Fruit fly (Drosophila melanogaster): ENCODE data around the gene CG6686.

The CG6686 gene

DNA sequence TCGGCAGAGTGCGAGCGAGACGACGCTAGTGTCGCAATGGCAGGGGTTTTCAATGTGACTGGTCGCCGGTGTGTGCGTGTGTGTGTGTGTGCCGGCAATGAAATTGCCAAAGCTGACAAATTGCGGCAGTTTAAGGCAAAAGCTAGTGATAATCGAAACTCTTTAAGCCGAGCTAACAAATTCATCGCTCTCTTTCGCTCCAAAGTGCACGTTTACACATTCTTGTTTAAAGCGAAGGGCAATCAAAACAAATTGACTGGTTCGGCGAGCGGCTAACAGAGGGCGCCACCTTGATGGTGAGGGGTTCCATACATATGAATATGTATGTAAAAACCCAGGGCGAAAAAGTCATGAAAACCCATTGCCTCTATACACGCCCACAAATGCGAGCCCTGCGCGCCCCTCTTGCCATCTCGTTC lies 16.0 kb upstream of the CG6686 start (continued):
- no peak for TF ChIP-seq ttk (GFP tag; IDR thresholded peaks at IDR 0.05)
- TF ChIP-seq CG17359 (tag; optimal IDR thresholded peaks at IDR 0.05) = no peak
- TF ChIP-seq Fer2 (tag; optimal IDR thresholded peaks at IDR 0.05) = no peak
- TF ChIP-seq chn (GFP tag; optimal IDR thresholded peaks at IDR 0.05) = no peak
- TF ChIP-seq crc (GFP tag; optimal IDR thresholded peaks at IDR 0.05) = no peak
- no peak for TF ChIP-seq zfh1 (GFP tag; IDR thresholded peaks at IDR 0.05)
- no peak for TF ChIP-seq CG15696 (tag; optimal IDR thresholded peaks at IDR 0.05)
- TF ChIP-seq H15 (GFP tag; IDR thresholded peaks at IDR 0.05) = no peak
- TF ChIP-seq CG1832 (GFP tag; optimal IDR thresholded peaks at IDR 0.05) = peak; percentile 92
- peak; percentile 13 for TF ChIP-seq nmo (GFP tag; optimal IDR thresholded peaks at IDR 0.05)
- no peak for TF ChIP-seq CG3407 (GFP tag; optimal IDR thresholded peaks at IDR 0.05)
- no peak for TF ChIP-seq MESR4 (GFP tag; optimal IDR thresholded peaks at IDR 0.05)
- peak; percentile 57 for TF ChIP-seq Lhr (GFP tag; optimal IDR thresholded peaks at IDR 0.05)
- no peak for TF ChIP-seq phol (tag; optimal IDR thresholded peaks at IDR 0.05)
- TF ChIP-seq Ets65A (GFP tag) = peak; percentile 7
- TF ChIP-seq nerfin-1 (tag; optimal IDR thresholded peaks at IDR 0.05) = peak; percentile 67
- TF ChIP-seq dan (GFP tag; IDR thresholded peaks at IDR 0.05) = no peak
- peak; percentile 73 for TF ChIP-seq CG15479 (GFP tag; optimal IDR thresholded peaks at IDR 0.05)
- TF ChIP-seq jing (GFP tag; optimal IDR thresholded peaks at IDR 0.05) = peak; percentile 48
- no peak for TF ChIP-seq run (tag; optimal IDR thresholded peaks at IDR 0.05)
- TF ChIP-seq tin (GFP tag; optimal IDR thresholded peaks at IDR 0.05) = no peak
- no peak for TF ChIP-seq zen2 (GFP tag; IDR thresholded peaks at IDR 0.05; ENCODE audit: partially characterized antibody)
- TF ChIP-seq Nf-YC (tag; optimal IDR thresholded peaks at IDR 0.05) = peak; percentile 97
- TF ChIP-seq CG3163 (GFP tag; optimal IDR thresholded peaks at IDR 0.05) = peak; percentile 33
- TF ChIP-seq Abd-B (GFP tag; optimal IDR thresholded peaks at IDR 0.05) = peak; percentile 56
- no peak for TF ChIP-seq Hmr (GFP tag; optimal IDR thresholded peaks at IDR 0.05)

DNA sequence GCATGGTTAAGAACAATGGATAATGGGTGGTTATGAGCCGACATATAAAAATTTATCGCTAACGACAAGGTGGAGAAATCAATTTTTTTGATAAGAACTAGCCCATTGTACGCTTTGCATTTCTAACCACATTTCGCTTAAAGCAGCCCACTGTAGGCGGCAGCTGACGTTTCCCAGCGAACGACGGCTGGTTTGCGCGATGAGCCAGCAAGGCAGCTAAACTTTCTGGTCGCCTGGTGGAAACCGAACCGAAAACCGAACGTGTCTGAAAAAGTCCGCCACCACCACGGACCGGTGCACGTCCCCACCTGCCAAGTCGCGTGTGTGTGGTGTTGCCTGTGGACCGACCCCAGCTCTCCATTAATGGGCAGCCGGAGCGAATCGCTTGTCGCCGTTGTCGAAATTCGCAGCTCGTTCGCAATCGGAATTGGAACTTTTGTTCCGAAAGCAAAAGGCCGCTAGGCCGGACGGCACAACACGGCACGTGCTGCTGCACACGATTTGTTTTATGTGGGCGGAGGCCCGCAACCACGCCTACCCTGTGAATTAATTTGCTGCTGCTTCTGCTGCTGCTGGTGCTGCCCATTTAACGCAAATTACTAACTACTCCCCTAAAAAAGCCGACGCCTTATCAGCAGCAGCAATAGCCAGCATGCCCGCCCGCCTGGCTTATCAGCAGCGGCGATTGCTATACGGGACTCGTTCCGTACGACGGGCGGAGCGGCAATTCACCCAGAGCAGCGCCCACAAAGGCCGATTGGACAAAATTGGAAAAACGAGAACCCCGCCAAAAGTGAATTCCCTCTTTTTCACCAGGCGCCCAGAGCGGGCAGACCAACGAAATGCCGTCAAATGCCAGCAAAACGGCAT lies 15.3 kb upstream of the CG6686 start:
- TF ChIP-seq stc (GFP tag; IDR thresholded peaks at IDR 0.05) (no peak), CG7556 (GFP tag; optimal IDR thresholded peaks at IDR 0.05) (peak; percentile 3), Spps (tag; optimal IDR thresholded peaks at IDR 0.05) (no peak), CG1603 (tag; optimal IDR thresholded peaks at IDR 0.05) (peak; percentile 39), maf-S (GFP tag; optimal IDR thresholded peaks at IDR 0.05) (no peak), D19B (GFP tag; optimal IDR thresholded peaks at IDR 0.05) (peak; percentile 10), CG17186 (GFP tag; optimal IDR thresholded peaks at IDR 0.05) (no peak), so (GFP tag; IDR thresholded peaks at IDR 0.05) (no peak), Dek (tag; optimal IDR thresholded peaks at IDR 0.05) (peak; percentile 43), CG2116 (GFP tag; optimal IDR thresholded peaks at IDR 0.05) (no peak), schlank (tag; optimal IDR thresholded peaks at IDR 0.05) (peak; percentile 8), CG11247 (GFP tag; IDR thresholded peaks at IDR 0.05) (no peak), phol (tag; optimal IDR thresholded peaks at IDR 0.05) (peak; percentile 19), CG6689 (GFP tag; IDR thresholded peaks at IDR 0.05) (no peak), jumu (GFP tag; optimal IDR thresholded peaks at IDR 0.05) (no peak), CG10431 (GFP tag; optimal IDR thresholded peaks at IDR 0.05) (peak; percentile 97), CG18619 (GFP tag; optimal IDR thresholded peaks at IDR 0.05) (no peak), CG8359 (GFP tag; optimal IDR thresholded peaks at IDR 0.05; ENCODE audit: borderline replicate concordance) (peak; percentile 35), CG14050 (GFP tag; IDR thresholded peaks at IDR 0.05) (no peak), repo (GFP tag; optimal IDR thresholded peaks at IDR 0.05) (no peak), wdn (GFP tag; IDR thresholded peaks at IDR 0.05) (no peak), fd96Cb (tag; optimal IDR thresholded peaks at IDR 0.05) (peak; percentile 18), Six4 (GFP tag; optimal IDR thresholded peaks at IDR 0.05) (peak; percentile 24), lab (GFP tag; optimal IDR thresholded peaks at IDR 0.05) (peak; percentile 40), Optix (GFP tag; IDR thresholded peaks at IDR 0.05) (no peak)

Measured in whole organism, embryonic.